Fruit fly (Drosophila melanogaster) whole organism, embryonic: ENCODE data around the gene Vha68-3.
A peak's percentile ranks its signal among the peaks of the same experiment; 100 is the strongest.

ENCODE experiments used
- Atf6 ChIP-seq: fragments of 200-800 bp; sonication (Bioruptor generic); IDR thresholded peaks from 2 replicates; pipeline ENCODE4 v1.3.6; 2022; ENCODE audit warnings: missing biosample characterization, missing genetic modification characterization
- CG12155 ChIP-seq: fragments of 200-800 bp; sonication (Bioruptor generic); optimal IDR thresholded peaks from 3 replicates; lab custom pipeline; 2016; ENCODE audit warnings: missing biosample characterization, missing genetic modification characterization
- CG13296 ChIP-seq: fragments of 200-800 bp; sonication (Bioruptor generic); optimal IDR thresholded peaks from 3 replicates; lab custom pipeline; 2018; ENCODE audit warnings: missing biosample characterization, mild to moderate bottlenecking, missing genetic modification characterization
- CG15011 ChIP-seq: fragments of 200-800 bp; sonication (Bioruptor generic); optimal IDR thresholded peaks from 3 replicates; lab custom pipeline; 2018; ENCODE audit warnings: missing biosample characterization, mild to moderate bottlenecking, missing genetic modification characterization
- CG17328 ChIP-seq: fragments of 200-800 bp; sonication (Bioruptor generic); IDR thresholded peaks from 2 replicates; pipeline ENCODE4 v1.3.6; 2022; ENCODE audit warnings: missing biosample characterization, missing genetic modification characterization
- CG17385 ChIP-seq: fragments of 200-800 bp; sonication (Bioruptor generic); optimal IDR thresholded peaks from 3 replicates; lab custom pipeline; 2018; ENCODE audit warnings: missing biosample characterization, mild to moderate bottlenecking, missing genetic modification characterization
- CG17802 ChIP-seq: fragments of 200-800 bp; sonication (Bioruptor generic); optimal IDR thresholded peaks from 2 replicates; lab custom pipeline; 2018; ENCODE audit warnings: missing biosample characterization, mild to moderate bottlenecking, missing genetic modification characterization, moderate library complexity
- CG17912 ChIP-seq: fragments of 200-800 bp; sonication (Bioruptor generic); optimal IDR thresholded peaks from 2 replicates; lab custom pipeline; 2018; ENCODE audit warnings: missing biosample characterization, mild to moderate bottlenecking, missing genetic modification characterization
- CG18262 ChIP-seq: fragments of 200-800 bp; optimal IDR thresholded peaks from 3 replicates; lab custom pipeline; 2019; ENCODE audit warnings: missing biosample characterization, mild to moderate bottlenecking, missing genetic modification characterization, moderate library complexity
- CG2129 ChIP-seq: fragments of 200-800 bp; sonication (Bioruptor generic); IDR thresholded peaks from 2 replicates; pipeline ENCODE4 v1.3.6; 2022; ENCODE audit warnings: missing biosample characterization, missing genetic modification characterization; ENCODE audit not compliant: partially characterized antibody
- CG30431 ChIP-seq: fragments of 200-800 bp; sonication (Bioruptor generic); optimal IDR thresholded peaks from 2 replicates; lab custom pipeline; 2017; ENCODE audit warnings: missing biosample characterization, missing genetic modification characterization
- CG3065 ChIP-seq: fragments of 200-800 bp; sonication (Bioruptor generic); optimal IDR thresholded peaks from 2 replicates; lab custom pipeline; 2016; ENCODE audit warnings: missing biosample characterization, missing genetic modification characterization
- CG31224 ChIP-seq: fragments of 200-800 bp; sonication (Bioruptor generic); IDR thresholded peaks from 2 replicates; pipeline ENCODE4 v1.3.6; 2022; ENCODE audit warnings: missing biosample characterization, missing genetic modification characterization
- CG31441 ChIP-seq: fragments of 200-800 bp; sonication (Bioruptor generic); IDR thresholded peaks from 2 replicates; pipeline ENCODE4 v1.3.6; 2022; ENCODE audit warnings: missing biosample characterization, missing genetic modification characterization
- CG34224 ChIP-seq: fragments of 200-800 bp; sonication (Bioruptor generic); IDR thresholded peaks from 3 replicates; pipeline ENCODE4 v1.3.6; 2022; ENCODE audit warnings: missing biosample characterization, missing genetic modification characterization; ENCODE audit not compliant: partially characterized antibody
- CG4404 ChIP-seq: fragments of 200-800 bp; sonication (Bioruptor generic); IDR thresholded peaks from 2 replicates; pipeline ENCODE4 v1.3.6; 2022; ENCODE audit warnings: missing biosample characterization, missing genetic modification characterization
- CG4707 ChIP-seq: fragments of 200-800 bp; sonication (Bioruptor generic); optimal IDR thresholded peaks from 2 replicates; lab custom pipeline; 2018; ENCODE audit warnings: missing biosample characterization, mild to moderate bottlenecking, missing genetic modification characterization, moderate library complexity
- CG4730 ChIP-seq: fragments of 200-800 bp; sonication (Bioruptor generic); IDR thresholded peaks from 2 replicates; pipeline ENCODE4 v1.3.6; 2022; ENCODE audit warnings: missing biosample characterization, missing genetic modification characterization
- CG4854 ChIP-seq: fragments of 200-800 bp; sonication (Bioruptor generic); optimal IDR thresholded peaks from 2 replicates; lab custom pipeline; 2016; ENCODE audit warnings: missing biosample characterization, missing genetic modification characterization, inconsistent platforms
- CG7372 ChIP-seq: fragments of 200-800 bp; sonication (Bioruptor generic); IDR thresholded peaks from 2 replicates; pipeline ENCODE4 v1.3.6; 2022; ENCODE audit warnings: missing biosample characterization, missing genetic modification characterization
- CG9727 ChIP-seq: fragments of 200-800 bp; sonication (Bioruptor generic); optimal IDR thresholded peaks from 3 replicates; lab custom pipeline; 2017; ENCODE audit warnings: missing biosample characterization, mild to moderate bottlenecking, missing genetic modification characterization
- CkIIα-i1 ChIP-seq: fragments of 200-800 bp; sonication (Bioruptor generic); IDR thresholded peaks from 2 replicates; pipeline ENCODE4 v1.3.6; 2022; ENCODE audit warnings: missing biosample characterization, missing genetic modification characterization
- Dek ChIP-seq: fragments of 200-800 bp; sonication (Bioruptor generic); optimal IDR thresholded peaks from 3 replicates; lab custom pipeline; 2019; ENCODE audit warnings: missing biosample characterization, mild to moderate bottlenecking, missing genetic modification characterization, moderate library complexity
- Fer3 ChIP-seq: fragments of 200-800 bp; sonication (Bioruptor generic); optimal IDR thresholded peaks from 2 replicates; lab custom pipeline; 2018; ENCODE audit warnings: missing biosample characterization, mild to moderate bottlenecking, missing genetic modification characterization, moderate library complexity
- Gsc ChIP-seq: fragments of 200-800 bp; sonication (Bioruptor generic); IDR thresholded peaks from 2 replicates; pipeline ENCODE4 v1.3.6; 2022; ENCODE audit warnings: missing biosample characterization, missing genetic modification characterization
- HLH4C ChIP-seq: fragments of 200-800 bp; sonication (Bioruptor generic); IDR thresholded peaks from 3 replicates; pipeline ENCODE4 v1.3.6; 2022; ENCODE audit warnings: missing biosample characterization, missing genetic modification characterization; ENCODE audit not compliant: partially characterized antibody
- Nf-YA ChIP-seq: fragments of 200-800 bp; sonication (Bioruptor generic); IDR thresholded peaks from 2 replicates; pipeline ENCODE4 v1.3.6; 2022; ENCODE audit warnings: missing biosample characterization, missing genetic modification characterization
- NfI ChIP-seq: fragments of 200-800 bp; sonication (Bioruptor generic); optimal IDR thresholded peaks from 3 replicates; lab custom pipeline; 2018; ENCODE audit warnings: missing biosample characterization, mild to moderate bottlenecking, missing genetic modification characterization, moderate library complexity
- Rfx ChIP-seq: fragments of 200-800 bp; sonication (Bioruptor generic); IDR thresholded peaks from 2 replicates; pipeline ENCODE4 v1.3.6; 2022; ENCODE audit warnings: missing biosample characterization, missing genetic modification characterization
- Stat92E ChIP-seq, 3 experiments: fragments of >200 bp in 2 of 3; fragments of 200-800 bp in 1 of 3; sonication (Bioruptor generic) in 1 of 3; optimal IDR thresholded peaks; 2 replicates each; lab custom pipeline; 2017 to 2019; ENCODE audit warnings: missing biosample characterization in 3 of 3, missing genetic modification characterization in 3 of 3, mild to moderate bottlenecking in 1 of 3, moderate library complexity in 1 of 3
- Xrp1 ChIP-seq: fragments of 200-800 bp; sonication (Bioruptor generic); IDR thresholded peaks from 2 replicates; pipeline ENCODE4 v1.3.6; 2022; ENCODE audit warnings: missing biosample characterization, missing genetic modification characterization
- al ChIP-seq: fragments of 200-800 bp; sonication (Bioruptor generic); IDR thresholded peaks from 2 replicates; pipeline ENCODE4 v1.3.6; 2022; ENCODE audit warnings: missing biosample characterization, missing genetic modification characterization
- az2 ChIP-seq: fragments of 200-800 bp; sonication (Bioruptor generic); optimal IDR thresholded peaks from 3 replicates; lab custom pipeline; 2016; ENCODE audit warnings: missing biosample characterization, missing genetic modification characterization
- bab2 ChIP-seq: fragments of 200-800 bp; sonication (Bioruptor generic); optimal IDR thresholded peaks from 2 replicates; lab custom pipeline; 2016; ENCODE audit warnings: missing biosample characterization, missing genetic modification characterization
- exex ChIP-seq: fragments of 200-800 bp; sonication (Bioruptor generic); optimal IDR thresholded peaks from 4 replicates; lab custom pipeline; 2018; ENCODE audit warnings: missing biosample characterization, mild to moderate bottlenecking, missing genetic modification characterization, moderate library complexity
- inv ChIP-seq: fragments of 200-800 bp; sonication (Bioruptor generic); IDR thresholded peaks from 2 replicates; pipeline ENCODE4 v1.3.6; 2022; ENCODE audit warnings: missing biosample characterization, missing genetic modification characterization; ENCODE audit not compliant: partially characterized antibody
- ken ChIP-seq: fragments of 200-800 bp; sonication (Bioruptor generic); IDR thresholded peaks from 3 replicates; pipeline ENCODE4 v1.3.6; 2022; ENCODE audit warnings: missing biosample characterization, missing genetic modification characterization
- klu ChIP-seq: fragments of 200-800 bp; sonication (Bioruptor generic); IDR thresholded peaks from 2 replicates; pipeline ENCODE4 v1.3.6; 2022; ENCODE audit warnings: missing biosample characterization, missing genetic modification characterization
- nerfin-2 ChIP-seq: fragments of 200-800 bp; sonication (Bioruptor generic); IDR thresholded peaks from 2 replicates; pipeline ENCODE4 v1.3.6; 2022; ENCODE audit warnings: missing biosample characterization, missing genetic modification characterization; ENCODE audit not compliant: partially characterized antibody
- onecut ChIP-seq: fragments of 200-800 bp; sonication (Bioruptor generic); IDR thresholded peaks from 2 replicates; pipeline ENCODE4 v1.3.6; 2022; ENCODE audit warnings: missing biosample characterization, missing genetic modification characterization
- pfk ChIP-seq: fragments of 200-800 bp; sonication (Bioruptor generic); optimal IDR thresholded peaks from 2 replicates; lab custom pipeline; 2018; ENCODE audit warnings: missing biosample characterization, mild to moderate bottlenecking, missing genetic modification characterization, moderate library complexity
- phol ChIP-seq: fragments of 200-800 bp; sonication (Bioruptor generic); optimal IDR thresholded peaks from 3 replicates; lab custom pipeline; 2018; ENCODE audit warnings: missing biosample characterization, mild to moderate bottlenecking, missing genetic modification characterization, moderate library complexity
- pros ChIP-seq: fragments of 200-800 bp; sonication (Bioruptor generic); optimal IDR thresholded peaks from 3 replicates; lab custom pipeline; 2019; ENCODE audit warnings: missing biosample characterization, mild to moderate bottlenecking, missing genetic modification characterization, moderate library complexity
- ro ChIP-seq: fragments of 200-800 bp; sonication (Bioruptor generic); IDR thresholded peaks from 2 replicates; pipeline ENCODE4 v1.3.6; 2022; ENCODE audit warnings: missing biosample characterization, missing genetic modification characterization
- slp2 ChIP-seq: fragments of 200-800 bp; sonication (Bioruptor generic); optimal IDR thresholded peaks from 2 replicates; lab custom pipeline; 2016; ENCODE audit warnings: missing biosample characterization, missing genetic modification characterization
- sob ChIP-seq: fragments of 200-800 bp; sonication (Bioruptor generic); IDR thresholded peaks from 2 replicates; pipeline ENCODE4 v1.3.6; 2022; ENCODE audit warnings: missing biosample characterization, missing genetic modification characterization
- sqz ChIP-seq: fragments of 200-800 bp; sonication (Bioruptor generic); optimal IDR thresholded peaks from 3 replicates; lab custom pipeline; 2018; ENCODE audit warnings: missing biosample characterization, mild to moderate bottlenecking, missing genetic modification characterization
- trh ChIP-seq: fragments of 200-800 bp; sonication (Bioruptor generic); optimal IDR thresholded peaks from 2 replicates; lab custom pipeline; 2016; ENCODE audit warnings: missing biosample characterization, missing genetic modification characterization
- vnd ChIP-seq: fragments of 200-800 bp; sonication (Bioruptor generic); IDR thresholded peaks from 3 replicates; pipeline ENCODE4 v1.3.6; 2022; ENCODE audit warnings: missing biosample characterization, missing genetic modification characterization; ENCODE audit not compliant: partially characterized antibody
- zen2 ChIP-seq: fragments of 200-800 bp; sonication (Bioruptor generic); IDR thresholded peaks from 3 replicates; pipeline ENCODE4 v1.3.6; 2022; ENCODE audit warnings: missing biosample characterization, missing genetic modification characterization; ENCODE audit not compliant: partially characterized antibody

The Vha68-3 gene

DNA sequence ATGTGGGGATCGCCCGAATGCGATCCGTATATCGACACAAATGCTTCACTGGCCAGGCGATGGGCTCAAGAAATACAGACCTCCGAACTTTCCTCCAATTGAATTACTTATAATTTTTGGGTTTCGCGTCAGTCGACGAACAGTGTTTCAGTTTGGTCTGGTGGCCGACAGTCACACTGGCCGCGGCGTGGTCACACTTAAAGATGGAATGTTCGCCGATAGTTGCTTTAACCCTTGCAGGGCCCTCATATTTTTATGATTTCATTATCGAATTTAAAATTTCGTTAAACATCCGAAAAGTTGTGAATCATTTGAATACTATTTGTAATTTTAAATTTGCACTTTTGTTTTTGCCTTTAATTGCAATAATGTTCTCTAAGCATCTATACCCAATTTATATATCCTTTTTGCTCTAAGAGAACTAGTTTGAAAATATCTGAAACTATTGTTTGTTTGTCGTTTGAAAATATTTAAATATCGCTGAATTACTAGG, 40.5 kb downstream of the Vha68-3 start, which contains the start of gene Ube4B (continued):
- TF ChIP-seq zen2 (GFP tag; lab: Robert Waterston, UW) (peak; percentile 47; the same call in 1 of the 3 replicates), CG30431 (GFP tag; lab: Kevin White, UChicago) (peak; percentile 7), al (GFP tag; lab: Robert Waterston, UW) (peak; percentile 62; the same call in 1 of the 2 replicates), CkIIα-i1 (no peak), Dek (no peak), CG17912 (GFP tag; lab: Kevin White, UChicago) (no peak), sqz (GFP tag; lab: Kevin White, UChicago) (no peak), CG13296 (GFP tag; lab: Kevin White, UChicago) (no peak), HLH4C (GFP tag; lab: Robert Waterston, UW) (peak; percentile 71), CG4854 (GFP tag; lab: Kevin White, UChicago) (no peak), CG3065 (GFP tag; lab: Kevin White, UChicago) (no peak), sob (GFP tag; lab: Robert Waterston, UW) (peak; percentile 78), slp2 (GFP tag; lab: Kevin White, UChicago) (peak; percentile 17), phol (tag; lab: Kevin White, UChicago) (peak; percentile 60), CG4707 (no peak), CG34224 (GFP tag; lab: Robert Waterston, UW) (peak; percentile 68), Nf-YA (GFP tag; lab: Robert Waterston, UW) (no peak), trh (peak; percentile 9), pros (no peak), exex (tag; lab: Kevin White, UChicago) (no peak), CG2129 (GFP tag; lab: Robert Waterston, UW) (peak; percentile 79), Xrp1 (GFP tag; lab: Robert Waterston, UW) (peak; percentile 63; the same call in 1 of the 2 replicates), CG31441 (GFP tag; lab: Robert Waterston, UW) (no peak), az2 (peak; percentile 56), klu (GFP tag; lab: Robert Waterston, UW) (peak; percentile 28; the same call in 1 of the 2 replicates), CG18262 (tag; lab: Kevin White, UChicago) (no peak), bab2 (peak; percentile 71), CG17328 (GFP tag; lab: Robert Waterston, UW) (peak; percentile 57), NfI (GFP tag; lab: Kevin White, UChicago) (peak; percentile 61), ken (GFP tag; lab: Robert Waterston, UW) (peak; percentile 77), pfk (GFP tag; lab: Kevin White, UChicago) (peak; percentile 50), inv (GFP tag; lab: Robert Waterston, UW) (peak; percentile 81), CG17802 (tag; lab: Kevin White, UChicago) (no peak), Gsc (GFP tag; lab: Robert Waterston, UW) (no peak), CG4730 (GFP tag; lab: Robert Waterston, UW) (0 out of 2 replicates have a peak, but pooled peaks have one; percentile 12), Atf6 (peak; percentile 55), Rfx (GFP tag; lab: Robert Waterston, UW) (peak; percentile 91), CG15011 (GFP tag; lab: Kevin White, UChicago) (no peak), CG12155 (GFP tag; lab: Kevin White, UChicago) (peak; percentile 71), Stat92E (GFP tag; optimal IDR thresholded peaks at IDR 0.05; lab: Kevin White, UChicago) (no peak), CG9727 (GFP tag; lab: Kevin White, UChicago) (peak; percentile 61), vnd (peak; percentile 76), ro (GFP tag; lab: Robert Waterston, UW) (peak; percentile 43; the same call in 1 of the 2 replicates), CG7372 (GFP tag; lab: Robert Waterston, UW) (peak; percentile 49; the same call in 1 of the 2 replicates), Fer3 (tag; lab: Kevin White, UChicago) (no peak), nerfin-2 (GFP tag; lab: Robert Waterston, UW) (peak; percentile 67), CG31224 (GFP tag; lab: Robert Waterston, UW) (peak; percentile 28; the same call in 1 of the 2 replicates), CG17385 (GFP tag; lab: Kevin White, UChicago) (no peak), CG4404 (GFP tag; lab: Robert Waterston, UW) (no peak), onecut (GFP tag; lab: Robert Waterston, UW) (peak; percentile 56)
